Fruit fly (Drosophila melanogaster) Kc167 (cell line): ENCODE data around the gene CG5274.

Experiments
- Myc ChIP-seq: fragments of >200 bp; optimal IDR thresholded peaks from 2 replicates; lab custom pipeline; 2017; ENCODE audit warnings: missing external identifiers
- Sin3A ChIP-seq: fragments of >200 bp; optimal IDR thresholded peaks from 2 replicates; lab custom pipeline; 2018; ENCODE audit warnings: missing external identifiers
- h ChIP-seq: fragments of >200 bp; optimal IDR thresholded peaks from 3 replicates; lab custom pipeline; 2018; ENCODE audit warnings: missing external identifiers
- insv ChIP-seq: fragments of >200 bp; optimal IDR thresholded peaks from 3 replicates; lab custom pipeline; 2018; ENCODE audit warnings: missing external identifiers
- psq ChIP-seq: fragments of >200 bp; optimal IDR thresholded peaks from 2 replicates; lab custom pipeline; 2017; ENCODE audit warnings: missing external identifiers
- ttk ChIP-seq: sonication (Bioruptor generic); optimal IDR thresholded peaks from 2 replicates; lab custom pipeline; 2017; ENCODE audit warnings: missing external identifiers

CG5274 gene

DNA sequence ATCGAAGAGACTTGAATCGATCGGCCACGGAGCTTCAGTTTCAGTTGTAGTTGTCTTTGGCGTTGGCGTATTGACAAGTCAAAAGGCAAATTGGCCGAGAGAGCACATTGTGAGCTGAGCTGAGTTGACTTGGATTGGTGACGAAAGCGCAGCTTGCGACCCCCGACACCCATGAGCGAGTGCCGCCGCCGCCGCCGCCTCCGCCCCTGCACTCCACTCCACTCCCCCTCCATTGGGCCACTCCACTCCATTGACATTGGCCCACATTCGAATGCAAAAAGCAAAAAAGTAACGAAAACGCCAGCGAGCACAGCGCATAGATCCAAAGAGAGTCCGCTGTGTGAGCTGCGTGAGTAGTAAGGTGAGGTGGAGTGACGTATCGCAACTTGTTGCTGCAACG is 29.7 kb downstream of the CG5274 start:
- TF ChIP-seq Myc (lab: Kevin White, UChicago) (no peak), ttk (lab: Kevin White, UChicago) (no peak), h (lab: Kevin White, UChicago) (no peak), Sin3A (lab: Kevin White, UChicago) (no peak), insv (lab: Kevin White, UChicago) (no peak), psq (no peak)

DNA sequence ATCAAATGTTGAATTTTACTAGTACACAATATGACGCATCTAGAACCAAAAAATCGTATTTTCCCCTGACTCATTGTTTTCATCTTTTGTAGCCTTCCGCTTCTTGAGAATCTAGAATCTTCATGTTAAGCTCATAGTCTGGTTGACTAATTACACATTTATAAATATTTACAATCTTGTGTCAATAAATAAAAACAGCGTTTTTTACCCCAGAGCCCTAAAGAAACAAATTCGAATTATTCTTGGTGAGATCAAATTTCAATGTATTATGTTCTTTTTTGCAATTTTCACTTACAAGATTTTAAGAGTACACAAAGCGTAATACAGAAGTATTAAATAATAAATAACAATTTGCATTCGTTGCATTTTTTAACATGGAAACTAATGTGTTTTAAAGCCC is 31.4 kb downstream of the CG5274 start:
- TF ChIP-seq ttk (lab: Kevin White, UChicago), result no peak
- TF ChIP-seq psq, result no peak
- TF ChIP-seq insv (lab: Kevin White, UChicago), result no peak

- TF ChIP-seq Sin3A (lab: Kevin White, UChicago), result no peak
Observed at dm6 chr3L:20395257-20395909, 32.1 kb downstream of the CG5274 start.

dm6 chr3L:20393357-20393756 is 34.1 kb downstream of the CG5274 start, which contains the start of gene CG33969:
TSS of gene CG33969 (minus strand) at chr3L:20393553.
- TF ChIP-seq h (lab: Kevin White, UChicago), result no peak
- TF ChIP-seq Sin3A (lab: Kevin White, UChicago), result no peak
- no peak for TF ChIP-seq Myc (lab: Kevin White, UChicago)
- no peak for TF ChIP-seq ttk (lab: Kevin White, UChicago)
- TF ChIP-seq psq, result no peak
- no peak for TF ChIP-seq insv (lab: Kevin White, UChicago)

DNA sequence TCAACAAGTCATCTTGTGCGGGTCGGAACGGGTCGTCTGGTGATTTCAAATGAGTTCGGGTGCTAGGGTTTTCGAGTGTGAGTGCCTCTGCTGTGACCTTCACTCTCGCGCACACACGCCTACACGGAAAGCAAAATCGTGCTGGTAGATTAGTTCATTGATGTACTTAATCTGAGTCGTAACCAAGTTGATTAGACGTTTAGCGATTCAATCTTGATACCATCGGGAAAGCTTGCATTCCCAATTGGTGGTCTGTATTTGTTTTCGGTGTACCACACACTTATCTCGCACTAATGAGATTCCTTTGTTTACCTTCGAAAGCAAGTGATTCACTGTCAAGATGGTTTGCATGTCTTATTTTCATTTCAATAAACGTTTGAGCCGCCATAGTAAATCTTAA is 38.5 kb downstream of the CG5274 start:
- TF ChIP-seq h (lab: Kevin White, UChicago) (no peak), psq (no peak), Sin3A (lab: Kevin White, UChicago) (no peak), ttk (lab: Kevin White, UChicago) (no peak), Myc (lab: Kevin White, UChicago) (no peak), insv (lab: Kevin White, UChicago) (no peak)

dm6 chr3L:20387843-20388163 is 39.7 kb downstream of the CG5274 start:
- TF ChIP-seq insv (lab: Kevin White, UChicago), result no peak
- no peak for TF ChIP-seq ttk (lab: Kevin White, UChicago)
- no peak for TF ChIP-seq Myc (lab: Kevin White, UChicago)
- no peak for TF ChIP-seq psq
- TF ChIP-seq Sin3A (lab: Kevin White, UChicago), result no peak
- TF ChIP-seq h (lab: Kevin White, UChicago), result no peak

- TF ChIP-seq psq, result no peak
- no peak for TF ChIP-seq Myc (lab: Kevin White, UChicago)
- no peak for TF ChIP-seq ttk (lab: Kevin White, UChicago)
- TF ChIP-seq h (lab: Kevin White, UChicago), result no peak
- no peak for TF ChIP-seq insv (lab: Kevin White, UChicago)
- no peak for TF ChIP-seq Sin3A (lab: Kevin White, UChicago)
Observed at dm6 chr3L:20387038-20387842, 40.2 kb downstream of the CG5274 start.

- TF ChIP-seq Sin3A (lab: Kevin White, UChicago), result no peak
- TF ChIP-seq h (lab: Kevin White, UChicago), result no peak
Observed at dm6 chr3L:20385969-20386370, 41.5 kb downstream of the CG5274 start.

DNA sequence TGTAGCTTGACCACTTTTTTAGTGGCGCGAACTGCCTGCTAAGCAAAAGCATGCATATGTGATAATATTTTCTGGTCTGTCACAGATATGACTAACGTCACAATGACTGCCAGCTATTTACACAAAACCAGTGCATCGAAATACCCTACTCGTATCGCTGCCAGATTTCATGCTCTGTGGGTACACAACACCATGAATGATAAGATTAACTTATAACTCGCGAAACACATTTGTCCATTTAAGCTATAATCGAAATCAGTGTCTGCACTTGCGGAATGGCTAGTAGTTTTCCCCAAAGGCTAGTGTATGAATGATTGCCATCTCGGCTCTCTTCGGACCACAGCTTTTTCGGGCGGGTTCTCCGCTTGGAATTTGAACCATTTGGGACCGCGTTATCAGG is 42.1 kb downstream of the CG5274 start:
- no peak for TF ChIP-seq h (lab: Kevin White, UChicago)
- no peak for TF ChIP-seq Sin3A (lab: Kevin White, UChicago)
- TF ChIP-seq ttk (lab: Kevin White, UChicago), result no peak
- no peak for TF ChIP-seq psq
- no peak for TF ChIP-seq insv (lab: Kevin White, UChicago)
- TF ChIP-seq Myc (lab: Kevin White, UChicago), result no peak

dm6 chr3L:20385006-20385405 is 42.5 kb downstream of the CG5274 start:
- no peak for TF ChIP-seq insv (lab: Kevin White, UChicago)
- no peak for TF ChIP-seq ttk (lab: Kevin White, UChicago)
- no peak for TF ChIP-seq Myc (lab: Kevin White, UChicago)

- TF ChIP-seq Myc (lab: Kevin White, UChicago), result no peak
- TF ChIP-seq h (lab: Kevin White, UChicago), result no peak
- TF ChIP-seq psq, result no peak
- no peak for TF ChIP-seq ttk (lab: Kevin White, UChicago)
- TF ChIP-seq insv (lab: Kevin White, UChicago), result no peak
- TF ChIP-seq Sin3A (lab: Kevin White, UChicago), result no peak
Observed at dm6 chr3L:20384086-20384810, 43.2 kb downstream of the CG5274 start, which contains the start of the genes CG5498 and fbl. TSS of gene CG5498 (minus strand) at chr3L:20384109. TSS of gene fbl (plus strand) at chr3L:20384429.

DNA sequence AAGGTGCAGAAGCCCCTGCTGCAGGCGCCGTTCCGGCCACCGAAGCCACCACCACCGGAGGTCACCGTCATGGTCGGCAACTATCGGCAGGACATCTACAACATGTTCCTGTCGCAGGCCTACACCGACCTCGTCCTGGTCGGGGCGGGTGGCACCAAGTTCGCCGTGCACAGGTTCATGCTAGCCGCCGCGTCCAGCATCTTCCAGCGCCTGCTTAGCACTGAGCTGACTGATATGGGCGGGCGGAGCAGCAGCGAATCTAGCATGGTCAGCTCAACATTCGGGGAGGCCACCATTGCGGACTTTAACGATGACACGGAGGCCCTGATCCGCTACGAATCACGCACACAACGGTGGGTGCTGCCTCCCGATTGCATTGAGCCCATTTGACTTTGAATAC is 48.0 kb downstream of the CG5274 start:
- TF ChIP-seq h (lab: Kevin White, UChicago), result no peak
- TF ChIP-seq ttk (lab: Kevin White, UChicago), result no peak
- no peak for TF ChIP-seq Myc (lab: Kevin White, UChicago)
- TF ChIP-seq Sin3A (lab: Kevin White, UChicago), result no peak
- TF ChIP-seq psq, result no peak
- no peak for TF ChIP-seq insv (lab: Kevin White, UChicago)
